Fruit fly (Drosophila melanogaster) Kc167 (cell line): Measurements from ENCODE around the gene Sec24CD.
A peak's percentile ranks its signal among the peaks of the same experiment; 100 is the strongest.

Experiments used
- Myc ChIP-seq: fragments of >200 bp; optimal IDR thresholded peaks from 2 replicates; lab custom pipeline; 2017; ENCODE audit warnings: missing external identifiers
- Sin3A ChIP-seq: fragments of >200 bp; optimal IDR thresholded peaks from 2 replicates; lab custom pipeline; 2018; ENCODE audit warnings: missing external identifiers
- h ChIP-seq: fragments of >200 bp; optimal IDR thresholded peaks from 3 replicates; lab custom pipeline; 2018; ENCODE audit warnings: missing external identifiers
- insv ChIP-seq: fragments of >200 bp; optimal IDR thresholded peaks from 3 replicates; lab custom pipeline; 2018; ENCODE audit warnings: missing external identifiers
- psq ChIP-seq: fragments of >200 bp; optimal IDR thresholded peaks from 2 replicates; lab custom pipeline; 2017; ENCODE audit warnings: missing external identifiers
- ttk ChIP-seq: sonication (Bioruptor generic); optimal IDR thresholded peaks from 2 replicates; lab custom pipeline; 2017; ENCODE audit warnings: missing external identifiers

Sec24CD gene

dm6 chr2L:2198119-2198494 is 38.5 kb downstream of the Sec24CD start:
- TF ChIP-seq Sin3A (lab: Kevin White, UChicago) (no peak), ttk (lab: Kevin White, UChicago) (no peak), Myc (lab: Kevin White, UChicago) (no peak), h (lab: Kevin White, UChicago) (no peak), psq (lab: Kevin White, UChicago) (no peak), insv (lab: Kevin White, UChicago) (no peak)

DNA sequence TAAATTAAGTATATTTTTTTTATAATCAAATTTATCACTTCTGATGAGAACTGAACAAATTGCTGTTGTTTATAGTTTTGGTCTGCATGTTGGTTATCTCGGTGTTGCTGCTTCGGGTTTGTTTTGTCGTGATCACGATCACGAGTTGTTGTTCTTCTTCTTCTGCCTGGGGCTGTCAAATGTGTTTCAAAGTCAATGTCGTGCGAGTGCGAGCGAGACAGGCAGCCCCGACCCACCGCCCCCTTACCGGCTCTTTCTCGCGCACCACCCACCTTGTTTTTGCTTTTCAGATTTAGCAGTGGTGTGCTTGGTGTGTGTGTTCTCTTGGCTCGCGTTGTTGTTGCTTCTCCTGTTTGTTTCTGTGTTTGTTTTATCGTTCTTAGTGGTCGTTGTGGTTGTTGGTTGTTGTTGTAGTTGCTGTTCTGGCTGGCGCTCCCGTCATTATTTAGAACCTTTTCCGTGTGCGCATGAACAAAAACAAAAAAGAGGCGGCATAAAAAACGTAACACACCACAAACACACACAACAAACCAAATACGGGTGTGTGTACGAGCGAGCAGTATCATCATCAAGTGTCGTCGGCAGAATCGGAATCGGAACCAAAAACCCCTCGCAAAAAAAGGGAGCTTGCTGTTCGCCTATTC is 39.0 kb downstream of the Sec24CD start, which contains the start of gene COX7AL2:
COX7AL2 (minus strand) TSS at position 438 of the 644 bp plus-strand sequence.
- TF ChIP-seq ttk (lab: Kevin White, UChicago) (no peak), Sin3A (lab: Kevin White, UChicago) (no peak), insv (lab: Kevin White, UChicago) (no peak), Myc (lab: Kevin White, UChicago) (no peak), h (lab: Kevin White, UChicago) (no peak), psq (lab: Kevin White, UChicago) (no peak)

DNA sequence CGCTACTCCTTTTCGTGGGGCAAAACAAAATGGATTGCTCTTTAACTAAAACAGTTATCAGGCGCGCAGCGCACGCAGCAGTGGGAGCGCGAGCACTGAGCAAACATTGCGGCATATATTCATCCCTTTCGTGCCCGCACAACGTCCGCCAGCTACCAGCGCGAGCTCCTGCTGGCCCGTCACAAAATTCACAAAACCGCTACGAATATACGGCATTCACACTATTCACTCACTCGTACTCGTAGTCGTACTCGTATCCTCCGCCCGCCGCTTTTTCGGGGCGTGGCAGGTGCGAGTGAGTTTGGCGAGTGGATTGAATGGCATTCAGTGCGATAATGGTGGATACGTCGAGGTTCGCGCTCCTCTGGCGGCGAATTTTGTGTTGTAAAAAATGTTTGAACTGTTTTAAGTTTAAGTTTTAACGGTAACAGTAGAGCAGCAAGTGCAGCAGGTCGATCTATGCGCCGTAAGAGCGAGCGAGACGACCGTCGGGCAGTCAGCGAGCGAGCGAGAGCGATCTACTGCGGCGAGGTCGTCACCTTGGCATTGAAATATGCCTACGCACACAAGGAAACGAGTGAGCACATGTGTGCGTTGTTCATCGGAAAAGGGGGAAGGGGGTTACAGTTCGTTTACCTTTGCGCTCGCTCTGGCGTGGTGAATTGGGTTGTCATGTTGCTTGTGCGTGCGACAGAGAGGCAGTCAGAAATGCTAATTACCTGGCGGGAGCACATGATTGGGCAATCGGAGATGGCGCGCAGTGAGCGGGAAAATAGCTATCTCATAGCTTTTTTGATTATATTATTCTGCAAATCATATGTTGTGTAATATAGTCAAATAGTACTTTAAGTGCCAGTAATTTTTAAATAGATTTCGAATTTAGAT is 39.8 kb downstream of the Sec24CD start:
- TF ChIP-seq psq (lab: Kevin White, UChicago): no peak
- TF ChIP-seq ttk (lab: Kevin White, UChicago): no peak
- no peak for TF ChIP-seq insv (lab: Kevin White, UChicago)

- no peak for TF ChIP-seq psq (lab: Kevin White, UChicago)
- TF ChIP-seq h (lab: Kevin White, UChicago): no peak
- no peak for TF ChIP-seq ttk (lab: Kevin White, UChicago)
- TF ChIP-seq Sin3A (lab: Kevin White, UChicago): no peak
- no peak for TF ChIP-seq insv (lab: Kevin White, UChicago)
- no peak for TF ChIP-seq Myc (lab: Kevin White, UChicago)
Observed at dm6 chr2L:2195328-2195727, 41.3 kb downstream of the Sec24CD start.

DNA sequence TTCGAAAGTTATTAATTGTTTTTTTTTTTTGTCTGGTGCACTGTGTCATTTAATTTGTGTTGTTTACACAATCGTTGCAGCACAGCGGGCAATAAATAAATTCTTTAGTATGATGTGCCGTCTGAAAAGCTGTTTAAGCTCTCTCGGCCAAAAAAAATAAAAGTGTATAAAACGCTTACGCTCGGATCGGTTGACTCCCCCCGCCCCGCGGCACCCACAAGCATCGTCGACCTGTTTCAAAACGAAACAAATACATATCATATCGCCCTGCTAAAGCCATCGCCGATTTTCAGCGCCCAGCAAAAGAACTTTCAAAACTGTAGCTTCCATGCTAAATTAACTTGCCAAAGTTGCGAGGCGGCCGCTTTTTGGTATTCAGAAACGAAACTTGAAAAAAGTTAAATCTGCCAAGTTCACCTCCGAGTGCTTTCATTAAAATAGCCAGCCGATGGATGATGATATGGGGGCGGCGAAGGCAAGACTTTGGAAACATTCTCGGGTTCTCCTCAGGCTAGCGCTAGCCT is 42.3 kb downstream of the Sec24CD start:
- no peak for TF ChIP-seq ttk (lab: Kevin White, UChicago)
- peak; percentile 32 for TF ChIP-seq h (lab: Kevin White, UChicago)
- peak; percentile 22 for TF ChIP-seq insv (lab: Kevin White, UChicago)
- no peak for TF ChIP-seq psq (lab: Kevin White, UChicago)

DNA sequence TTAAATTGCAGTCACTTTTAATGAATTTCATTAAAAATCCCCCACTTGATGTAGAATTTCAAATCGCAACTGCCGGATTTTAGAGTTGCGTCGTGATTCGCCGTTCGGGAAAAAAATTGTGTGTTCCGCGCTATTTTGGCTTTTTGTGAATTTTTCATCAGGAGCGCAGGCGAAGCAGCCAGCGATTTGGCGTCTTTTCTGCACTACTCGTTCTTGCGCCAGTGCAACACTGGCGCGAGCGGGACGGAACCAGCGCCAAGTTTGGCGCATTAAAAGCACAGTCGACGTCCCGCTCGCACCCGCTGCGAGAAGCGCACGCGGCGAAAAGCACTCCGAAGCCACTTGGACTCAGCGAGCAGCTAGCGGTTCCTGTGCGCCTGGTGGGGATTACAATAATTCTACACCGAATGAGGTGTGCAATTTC is 43.3 kb downstream of the Sec24CD start:
- no peak for TF ChIP-seq psq (lab: Kevin White, UChicago)
- no peak for TF ChIP-seq ttk (lab: Kevin White, UChicago)
- no peak for TF ChIP-seq Sin3A (lab: Kevin White, UChicago)
- TF ChIP-seq insv (lab: Kevin White, UChicago): no peak

DNA sequence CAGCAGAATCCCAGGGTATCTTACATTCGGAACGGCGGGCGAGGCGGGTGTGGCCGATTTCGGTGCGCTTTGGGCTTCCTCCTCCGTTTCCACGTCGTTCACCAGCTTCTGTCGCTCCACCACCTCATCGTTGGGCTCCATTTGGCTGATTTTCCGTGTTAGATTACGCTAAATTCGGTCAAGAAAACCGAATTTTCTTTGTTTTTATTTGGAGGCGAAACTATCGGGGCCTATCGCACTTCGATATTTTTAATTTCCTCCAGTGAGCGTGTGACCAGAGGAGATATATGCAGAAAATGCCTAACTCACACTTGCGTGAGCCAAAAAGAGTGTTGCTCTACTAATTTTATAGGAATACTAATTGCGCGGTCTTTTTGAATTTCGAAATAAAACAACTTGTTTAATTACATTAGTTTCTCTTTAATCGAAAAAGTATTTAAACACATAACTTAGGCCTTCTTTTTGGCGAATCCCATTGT is 44.5 kb downstream of the Sec24CD start, which contains the start of gene CG10874:
CG10874 (minus strand) TSS at position 264 of the 479 bp plus-strand sequence.
- no peak for TF ChIP-seq psq (lab: Kevin White, UChicago)
- TF ChIP-seq ttk (lab: Kevin White, UChicago): no peak
- no peak for TF ChIP-seq Myc (lab: Kevin White, UChicago)
- TF ChIP-seq h (lab: Kevin White, UChicago): no peak
- no peak for TF ChIP-seq insv (lab: Kevin White, UChicago)
- TF ChIP-seq Sin3A (lab: Kevin White, UChicago): no peak

DNA sequence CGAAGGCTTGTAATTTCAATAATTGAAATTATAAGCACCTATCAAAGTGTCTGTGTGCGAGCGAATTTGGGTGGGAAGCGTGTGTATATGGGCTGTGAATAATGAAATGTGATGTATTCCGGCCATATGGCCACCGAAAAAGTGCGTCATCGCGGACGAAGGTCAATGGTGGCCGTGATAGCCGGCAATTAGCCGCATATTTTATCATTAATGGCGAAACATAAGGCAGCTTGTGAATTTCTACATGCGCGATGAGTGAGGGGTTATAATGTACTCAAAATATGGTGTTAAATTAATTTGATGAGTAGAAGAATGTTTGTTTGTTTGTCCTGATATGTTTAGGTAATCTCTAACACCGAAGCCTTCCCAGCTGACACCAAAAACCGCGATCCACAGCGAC is 45.2 kb downstream of the Sec24CD start:
- no peak for TF ChIP-seq Sin3A (lab: Kevin White, UChicago)
- TF ChIP-seq h (lab: Kevin White, UChicago): no peak

- TF ChIP-seq h (lab: Kevin White, UChicago) (no peak), ttk (lab: Kevin White, UChicago) (no peak), Sin3A (lab: Kevin White, UChicago) (no peak), Myc (lab: Kevin White, UChicago) (no peak), psq (lab: Kevin White, UChicago) (no peak), insv (lab: Kevin White, UChicago) (no peak)
Observed at dm6 chr2L:2190684-2191083, 46.0 kb downstream of the Sec24CD start.

DNA sequence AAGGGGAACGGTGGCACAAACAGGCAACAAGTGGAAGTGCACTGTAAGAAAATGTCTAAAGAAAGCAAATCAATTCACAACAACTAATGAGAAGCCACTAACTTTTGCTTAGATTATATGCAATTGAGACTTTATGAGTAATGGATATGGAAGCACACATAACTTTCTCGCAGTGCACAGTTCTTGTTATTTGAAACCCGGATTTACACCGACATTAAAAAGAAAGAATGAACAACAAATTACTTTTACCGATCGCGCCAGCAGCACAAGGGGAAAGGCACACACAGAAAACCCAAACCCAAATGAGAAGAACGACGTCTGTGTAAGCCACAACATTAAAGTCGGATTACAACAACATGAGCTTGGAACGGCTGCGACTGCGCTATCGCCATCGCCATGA is 47.5 kb downstream of the Sec24CD start:
- TF ChIP-seq ttk (lab: Kevin White, UChicago) (no peak), Sin3A (lab: Kevin White, UChicago) (no peak), h (lab: Kevin White, UChicago) (no peak), insv (lab: Kevin White, UChicago) (no peak), psq (lab: Kevin White, UChicago) (no peak), Myc (lab: Kevin White, UChicago) (no peak)

DNA sequence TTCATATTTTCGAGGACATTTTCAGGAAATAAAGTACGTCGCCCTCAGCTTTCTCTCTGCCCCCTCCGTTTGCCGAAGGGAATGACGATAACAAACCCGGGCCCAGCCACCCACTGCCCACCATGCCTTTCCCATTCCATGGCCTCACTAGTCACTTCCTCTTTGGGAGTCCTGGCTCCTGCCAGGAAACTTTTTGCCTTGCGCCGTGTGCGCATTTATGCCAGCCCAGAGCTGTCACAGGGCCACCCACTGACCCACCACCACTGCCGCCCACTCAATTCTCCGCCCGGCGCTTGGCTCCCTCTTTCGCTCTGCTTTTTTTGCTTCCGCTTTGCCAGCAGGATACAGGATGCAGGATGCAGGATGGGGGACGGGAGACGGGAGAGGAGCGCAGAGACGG is 49.2 kb downstream of the Sec24CD start:
- TF ChIP-seq Sin3A (lab: Kevin White, UChicago): no peak
